Worm (Caenorhabditis elegans) whole organism, L2 larva: ENCODE data around the gene C55A6.7.

Source experiments
- C34F6.9 ChIP-seq: fragments of 150-350 bp; optimal IDR thresholded peaks from 2 replicates; lab custom pipeline; 2014; ENCODE audit warnings: missing biosample characterization, missing genetic modification characterization
- F13H6.1 ChIP-seq: sonication (generic microtip); optimal IDR thresholded peaks from 2 replicates; lab custom pipeline; 2016; ENCODE audit warnings: missing genetic modification characterization, missing compliant biosample characterization
- ZK546.5 ChIP-seq: sonication (generic microtip); optimal IDR thresholded peaks from 2 replicates; lab custom pipeline; 2017; ENCODE audit warnings: missing biosample characterization, missing genetic modification characterization
- alr-1 ChIP-seq: fragments of 150-350 bp; optimal IDR thresholded peaks from 2 replicates; lab custom pipeline; 2014; ENCODE audit warnings: missing biosample characterization, missing genetic modification characterization
- aly-2 ChIP-seq: fragments of 150-350 bp; optimal IDR thresholded peaks from 2 replicates; lab custom pipeline; 2014; ENCODE audit warnings: missing biosample characterization, missing genetic modification characterization
- ama-1 ChIP-seq: fragments of 150-350 bp; optimal IDR thresholded peaks from 2 replicates; lab custom pipeline; 2018; ENCODE audit warnings: inconsistent platforms
- blmp-1 ChIP-seq: sonication (generic microtip); optimal IDR thresholded peaks from 2 replicates; lab custom pipeline; 2017; ENCODE audit warnings: missing genetic modification characterization, mild to moderate bottlenecking, missing compliant biosample characterization, antibody characterized with exemption, moderate library complexity; ENCODE audit not compliant: insufficient read depth
- ceh-82 ChIP-seq: fragments of 150-350 bp; optimal IDR thresholded peaks from 2 replicates; lab custom pipeline; 2014; ENCODE audit warnings: missing biosample characterization, missing genetic modification characterization
- crh-2 ChIP-seq: sonication (generic microtip); optimal IDR thresholded peaks from 2 replicates; lab custom pipeline; 2017; ENCODE audit warnings: missing biosample characterization, missing genetic modification characterization
- dmd-4 ChIP-seq: sonication (generic microtip); optimal IDR thresholded peaks from 2 replicates; lab custom pipeline; 2017; ENCODE audit warnings: missing biosample characterization, missing genetic modification characterization
- egl-27 ChIP-seq: sonication (generic microtip); optimal IDR thresholded peaks from 3 replicates; lab custom pipeline; 2017; ENCODE audit warnings: missing biosample characterization, missing genetic modification reagents, missing genetic modification characterization
- elt-3 ChIP-seq: sonication (generic microtip); optimal IDR thresholded peaks from 2 replicates; lab custom pipeline; 2017; ENCODE audit warnings: missing biosample characterization, missing genetic modification characterization
- gmeb-1 ChIP-seq: fragments of 150-350 bp; optimal IDR thresholded peaks from 2 replicates; lab custom pipeline; 2014; ENCODE audit warnings: missing biosample characterization, missing genetic modification characterization
- mab-5 ChIP-seq: fragments of 150-350 bp; optimal IDR thresholded peaks from 2 replicates; lab custom pipeline; 2014; ENCODE audit warnings: missing biosample characterization, missing genetic modification characterization
- mbf-1 ChIP-seq: sonication (generic microtip); optimal IDR thresholded peaks from 2 replicates; lab custom pipeline; 2017; ENCODE audit warnings: missing biosample characterization, missing genetic modification characterization
- mdl-1 ChIP-seq, 2 experiments: fragments of 150-350 bp in 1 of 2; sonication (generic microtip) in 1 of 2; optimal IDR thresholded peaks; 2 replicates each; lab custom pipeline; 2017; ENCODE audit warnings: missing biosample characterization in 2 of 2, missing genetic modification characterization in 2 of 2
- nhr-10 ChIP-seq: sonication (generic microtip); optimal IDR thresholded peaks from 2 replicates; lab custom pipeline; 2017; ENCODE audit warnings: missing biosample characterization, missing genetic modification characterization
- nhr-12 ChIP-seq: fragments of 150-350 bp; optimal IDR thresholded peaks from 2 replicates; lab custom pipeline; 2014; ENCODE audit warnings: missing biosample characterization, missing genetic modification characterization
- nhr-129 ChIP-seq: fragments of 150-350 bp; optimal IDR thresholded peaks from 2 replicates; lab custom pipeline; 2014; ENCODE audit warnings: missing biosample characterization, missing genetic modification characterization
- nhr-21 ChIP-seq: fragments of 150-350 bp; optimal IDR thresholded peaks from 2 replicates; lab custom pipeline; 2014; ENCODE audit warnings: missing biosample characterization, missing genetic modification characterization
- nhr-23 ChIP-seq: fragments of 150-350 bp; optimal IDR thresholded peaks from 2 replicates; lab custom pipeline; 2014; ENCODE audit warnings: missing biosample characterization, missing genetic modification reagents, missing genetic modification characterization
- nhr-25 ChIP-seq: fragments of 150-350 bp; sonication (generic microtip); optimal IDR thresholded peaks from 3 replicates; lab custom pipeline; 2014; ENCODE audit warnings: missing biosample characterization, missing genetic modification characterization
- nhr-6 ChIP-seq: fragments of 150-350 bp; optimal IDR thresholded peaks from 2 replicates; lab custom pipeline; 2014; ENCODE audit warnings: missing biosample characterization, missing genetic modification characterization
- nhr-77 ChIP-seq: fragments of 150-350 bp; optimal IDR thresholded peaks from 2 replicates; lab custom pipeline; 2014; ENCODE audit warnings: missing biosample characterization, missing genetic modification characterization
- sem-4 ChIP-seq: fragments of 150-350 bp; optimal IDR thresholded peaks from 2 replicates; lab custom pipeline; 2014; ENCODE audit warnings: missing biosample characterization, missing genetic modification reagents, missing genetic modification characterization
- skn-1 ChIP-seq: sonication (generic microtip); optimal IDR thresholded peaks from 2 replicates; lab custom pipeline; 2017; ENCODE audit warnings: missing biosample characterization, missing genetic modification characterization
- sma-3 ChIP-seq: sonication (generic microtip); optimal IDR thresholded peaks from 2 replicates; lab custom pipeline; 2016; ENCODE audit warnings: missing genetic modification reagents, missing genetic modification characterization, missing compliant biosample characterization
- sma-9 ChIP-seq, 2 experiments: fragments of 150-350 bp in 1 of 2; sonication (generic microtip) in 1 of 2; optimal IDR thresholded peaks; 2 replicates each; lab custom pipeline; 2014 to 2016; ENCODE audit warnings: missing genetic modification characterization in 2 of 2, mild to moderate bottlenecking in 1 of 2, missing biosample characterization in 1 of 2, missing compliant biosample characterization in 1 of 2, missing genetic modification reagents in 1 of 2, moderate library complexity in 1 of 2
- snpc-4 ChIP-seq: fragments of 150-350 bp; optimal IDR thresholded peaks from 2 replicates; lab custom pipeline; 2014; ENCODE audit warnings: missing biosample characterization, missing genetic modification characterization
- unc-39 ChIP-seq: fragments of 150-350 bp; optimal IDR thresholded peaks from 2 replicates; lab custom pipeline; 2014; ENCODE audit warnings: missing biosample characterization, missing genetic modification characterization
- zag-1 ChIP-seq: fragments of 150-350 bp; optimal IDR thresholded peaks from 2 replicates; lab custom pipeline; 2014; ENCODE audit warnings: missing biosample characterization, missing genetic modification characterization
- ztf-1 ChIP-seq: fragments of 200-800 bp; sonication (Bioruptor generic); conservative IDR thresholded peaks from 2 replicates; pipeline ENCODE4 v1.3.6; 2022; ENCODE audit warnings: missing genetic modification characterization, missing compliant biosample characterization
- ztf-11 ChIP-seq: sonication (generic microtip); optimal IDR thresholded peaks from 2 replicates; lab custom pipeline; 2017; ENCODE audit warnings: missing biosample characterization, missing genetic modification characterization
- ztf-4 ChIP-seq: fragments of 150-350 bp; optimal IDR thresholded peaks from 2 replicates; lab custom pipeline; 2014; ENCODE audit warnings: missing biosample characterization, missing genetic modification characterization

Gene C55A6.7

ce11 chrV:11521448-11521847, 1.1 kb upstream of the C55A6.7 start, which contains the start of gene pafo-1 (continued):
- TF ChIP-seq egl-27 (tag; lab: Kevin White, UChicago) = peak; percentile 81
- peak in 1 of 2 experiments; percentile 60 for TF ChIP-seq mdl-1 (tag; optimal IDR thresholded peaks at IDR 0.05; lab: Kevin White, UChicago)
- peak; percentile 63 for TF ChIP-seq sem-4 (tag; lab: Kevin White, UChicago)
- TF ChIP-seq blmp-1 (tag; lab: Kevin White, UChicago) = peak; percentile 41
- peak; percentile 5 for TF ChIP-seq nhr-12 (tag; lab: Kevin White, UChicago)
- TF ChIP-seq mbf-1 (tag; lab: Kevin White, UChicago) = no peak
- peak; percentile 49 for TF ChIP-seq nhr-6

ce11 chrV:11517789-11518188, 2.5 kb downstream of the C55A6.7 start, which contains the start of gene C55A6.4:
Gene C55A6.4, minus strand, starts transcription at chrV:11517889.
- TF ChIP-seq ZK546.5 (tag; lab: Kevin White, UChicago) = no peak
- TF ChIP-seq sma-9 (GFP tag; optimal IDR thresholded peaks at IDR 0.05; lab: Kevin White, UChicago) = no peak
- TF ChIP-seq sma-9 (tag; optimal IDR thresholded peaks at IDR 0.05; lab: Kevin White, UChicago) = no peak
- TF ChIP-seq egl-27 (tag; lab: Kevin White, UChicago) = no peak
- no peak for TF ChIP-seq zag-1 (tag; lab: Kevin White, UChicago)
- TF ChIP-seq blmp-1 (tag; lab: Kevin White, UChicago) = no peak
- no peak for TF ChIP-seq sma-3
- TF ChIP-seq nhr-129 (tag; lab: Kevin White, UChicago) = no peak
- TF ChIP-seq ama-1 = no peak
- TF ChIP-seq dmd-4 = no peak

ce11 chrV:11516141-11516591, 4.2 kb downstream of the C55A6.7 start, which contains the start of gene sdz-8:
Gene sdz-8, minus strand, starts transcription at chrV:11516191.
- TF ChIP-seq ceh-82 (tag; lab: Kevin White, UChicago) (no peak), sma-9 (GFP tag; optimal IDR thresholded peaks at IDR 0.05; lab: Kevin White, UChicago) (no peak), sma-9 (tag; optimal IDR thresholded peaks at IDR 0.05; lab: Kevin White, UChicago) (no peak), unc-39 (tag; lab: Kevin White, UChicago) (no peak), mab-5 (tag; lab: Kevin White, UChicago) (no peak), dmd-4 (no peak), alr-1 (tag; lab: Kevin White, UChicago) (no peak), snpc-4 (tag; lab: Kevin White, UChicago) (no peak)

ce11 chrV:11515145-11515544, 5.2 kb downstream of the C55A6.7 start:
- TF ChIP-seq alr-1 (tag; lab: Kevin White, UChicago) (no peak), nhr-23 (no peak), nhr-10 (tag; lab: Kevin White, UChicago) (no peak), nhr-77 (tag; lab: Kevin White, UChicago) (no peak), aly-2 (tag; lab: Kevin White, UChicago) (no peak), ZK546.5 (tag; lab: Kevin White, UChicago) (no peak), ztf-11 (tag; lab: Kevin White, UChicago) (no peak), ztf-1 (GFP tag; lab: Robert Waterston, UW) (no peak), ztf-4 (tag; lab: Kevin White, UChicago) (no peak)
- TF ChIP-seq, all 48 proteins: peak for 0

- no peak for TF ChIP-seq crh-2
- no peak for TF ChIP-seq C34F6.9 (tag; lab: Kevin White, UChicago)
- no peak for TF ChIP-seq sma-9 (GFP tag; optimal IDR thresholded peaks at IDR 0.05; lab: Kevin White, UChicago)
- no peak for TF ChIP-seq sma-9 (tag; optimal IDR thresholded peaks at IDR 0.05; lab: Kevin White, UChicago)
- TF ChIP-seq ztf-4 (tag; lab: Kevin White, UChicago) = no peak
- TF ChIP-seq blmp-1 (tag; lab: Kevin White, UChicago) = no peak
- no peak for TF ChIP-seq ztf-11 (tag; lab: Kevin White, UChicago)
Measured at ce11 chrV:11514677-11515076, 5.7 kb downstream of the C55A6.7 start, which contains the start of gene C55A6.6. Gene C55A6.6, minus strand, starts transcription at chrV:11514737.

ce11 chrV:11513432-11513831, 6.9 kb downstream of the C55A6.7 start, which contains the start of gene C55A6.3:
Gene C55A6.3, minus strand, starts transcription at chrV:11513532.
- TF ChIP-seq skn-1 (no peak), F13H6.1 (tag; lab: Kevin White, UChicago) (no peak), gmeb-1 (tag; lab: Kevin White, UChicago) (no peak), nhr-21 (tag; lab: Kevin White, UChicago) (no peak), nhr-23 (no peak), C34F6.9 (tag; lab: Kevin White, UChicago) (no peak), blmp-1 (tag; lab: Kevin White, UChicago) (no peak), sem-4 (tag; lab: Kevin White, UChicago) (no peak), mab-5 (tag; lab: Kevin White, UChicago) (no peak), elt-3 (tag; lab: Kevin White, UChicago) (no peak), nhr-25 (tag; lab: Kevin White, UChicago) (no peak)
